Worm (Caenorhabditis elegans) whole organism, L1 larva: ENCODE results near the gene srxa-13.

Experiments
- C04F5.9 ChIP-seq: sonication (generic microtip); optimal IDR thresholded peaks from 2 replicates; lab custom pipeline; 2016; ENCODE audit warnings: missing genetic modification characterization, missing compliant biosample characterization
- C16A3.4 ChIP-seq: fragments of 150-350 bp; optimal IDR thresholded peaks from 2 replicates; lab custom pipeline; 2014; ENCODE audit warnings: missing biosample characterization, missing genetic modification characterization
- F16B12.6 ChIP-seq: fragments of 150-350 bp; optimal IDR thresholded peaks from 2 replicates; lab custom pipeline; 2014; ENCODE audit warnings: missing biosample characterization, missing genetic modification characterization
- aly-2 ChIP-seq: fragments of 150-350 bp; optimal IDR thresholded peaks from 2 replicates; lab custom pipeline; 2014; ENCODE audit warnings: missing biosample characterization, missing genetic modification characterization
- blmp-1 ChIP-seq: fragments of 150-350 bp; optimal IDR thresholded peaks from 2 replicates; lab custom pipeline; 2014; ENCODE audit warnings: missing biosample characterization, missing genetic modification characterization
- ceh-63 ChIP-seq: fragments of 200-800 bp; sonication (Bioruptor generic); optimal IDR thresholded peaks from 2 replicates; lab custom pipeline; 2018; ENCODE audit warnings: mild to moderate bottlenecking, missing genetic modification characterization, missing compliant biosample characterization
- ces-1 ChIP-seq: fragments of 150-350 bp; optimal IDR thresholded peaks from 2 replicates; lab custom pipeline; 2014; ENCODE audit warnings: missing biosample characterization, missing genetic modification reagents, missing genetic modification characterization
- dpl-1 ChIP-seq, 3 experiments: fragments of 150-350 bp in 2 of 3; sonication (generic microtip) in 1 of 3; optimal IDR thresholded peaks; 2 replicates each; lab custom pipeline; 2014 to 2017; ENCODE audit warnings: missing biosample characterization in 3 of 3, missing genetic modification characterization in 3 of 3, missing genetic modification reagents in 3 of 3
- efl-1 ChIP-seq, 4 experiments: fragments of 150-350 bp; optimal IDR thresholded peaks in 3 of 4; peaks in 1 of 4; 1 replicate in 1 of 4; 2 replicates in 3 of 4; lab custom pipeline; 2014; ENCODE audit warnings: missing biosample characterization in 2 of 4, missing genetic modification characterization in 2 of 4, missing genetic modification reagents in 2 of 4
- elt-2 ChIP-seq: sonication (generic microtip); optimal IDR thresholded peaks from 2 replicates; lab custom pipeline; 2016; ENCODE audit warnings: missing genetic modification characterization, mild to moderate bottlenecking, inconsistent platforms, missing compliant biosample characterization, missing genetic modification reagents
- elt-3 ChIP-seq, 6 experiments: fragments of 150-350 bp in 1 of 6; sonication (generic microtip); optimal IDR thresholded peaks; 2 replicates each; lab custom pipeline; 2017 to 2018; ENCODE audit warnings: missing biosample characterization in 6 of 6, missing genetic modification characterization in 6 of 6, inconsistent platforms in 1 of 6
- fos-1 ChIP-seq: fragments of 150-350 bp; optimal IDR thresholded peaks from 2 replicates; lab custom pipeline; 2014; ENCODE audit warnings: missing biosample characterization, missing genetic modification characterization
- hpl-2 ChIP-seq: fragments of 150-350 bp; optimal IDR thresholded peaks from 2 replicates; lab custom pipeline; 2014; ENCODE audit warnings: missing biosample characterization, missing genetic modification reagents, missing genetic modification characterization
- isw-1 ChIP-seq: fragments of 200-800 bp; sonication (Bioruptor generic); IDR thresholded peaks from 2 replicates; pipeline ENCODE4 v1.3.6; 2022; ENCODE audit warnings: missing genetic modification characterization, missing compliant biosample characterization
- jun-1 ChIP-seq: fragments of 150-350 bp; optimal IDR thresholded peaks from 2 replicates; lab custom pipeline; 2014; ENCODE audit warnings: missing biosample characterization, missing genetic modification reagents, missing genetic modification characterization
- lin-13 ChIP-seq: fragments of 150-350 bp; optimal IDR thresholded peaks from 2 replicates; lab custom pipeline; 2014; ENCODE audit warnings: missing biosample characterization, missing genetic modification reagents, missing genetic modification characterization
- lin-14 ChIP-seq: fragments of 200-800 bp; sonication (Bioruptor generic); optimal IDR thresholded peaks from 2 replicates; lab custom pipeline; 2018; ENCODE audit warnings: mild to moderate bottlenecking, missing genetic modification characterization, moderate library complexity, missing compliant biosample characterization
- lin-39 ChIP-seq: fragments of 150-350 bp; optimal IDR thresholded peaks from 2 replicates; lab custom pipeline; 2014; ENCODE audit warnings: missing biosample characterization, missing genetic modification reagents, missing genetic modification characterization
- lir-3 ChIP-seq: sonication (generic microtip); optimal IDR thresholded peaks from 2 replicates; lab custom pipeline; 2016; ENCODE audit warnings: mild to moderate bottlenecking, missing genetic modification characterization, moderate library complexity, missing compliant biosample characterization; ENCODE audit not compliant: poor library complexity
- lsy-2 ChIP-seq, 2 experiments: fragments of 150-350 bp; optimal IDR thresholded peaks; 2 replicates each; lab custom pipeline; 2014; ENCODE audit warnings: missing biosample characterization in 2 of 2, missing genetic modification characterization in 2 of 2
- mab-9 ChIP-seq: fragments of 200-800 bp; sonication (Bioruptor generic); IDR thresholded peaks from 2 replicates; pipeline ENCODE4 v1.3.6; 2022; ENCODE audit warnings: missing genetic modification reagents, missing genetic modification characterization, missing compliant biosample characterization
- mdl-1 ChIP-seq, 2 experiments: fragments of 150-350 bp; optimal IDR thresholded peaks; 2 replicates each; lab custom pipeline; 2014 to 2017; ENCODE audit warnings: missing biosample characterization in 2 of 2, missing genetic modification characterization in 2 of 2, inconsistent platforms in 1 of 2
- mef-2 ChIP-seq: fragments of 150-350 bp; optimal IDR thresholded peaks from 2 replicates; lab custom pipeline; 2014; ENCODE audit warnings: missing biosample characterization, missing genetic modification characterization
- mep-1 ChIP-seq: fragments of 150-350 bp; optimal IDR thresholded peaks from 2 replicates; lab custom pipeline; 2014; ENCODE audit warnings: missing biosample characterization, missing genetic modification characterization
- nhr-11 ChIP-seq: fragments of 150-350 bp; optimal IDR thresholded peaks from 2 replicates; lab custom pipeline; 2014; ENCODE audit warnings: missing biosample characterization, missing genetic modification characterization
- nhr-19 ChIP-seq: fragments of 200-800 bp; sonication (Bioruptor generic); conservative IDR thresholded peaks from 2 replicates; pipeline ENCODE4 v1.3.6; 2022; ENCODE audit warnings: missing genetic modification characterization, missing compliant biosample characterization
- nhr-20 ChIP-seq: sonication (generic microtip); optimal IDR thresholded peaks from 2 replicates; lab custom pipeline; 2016; ENCODE audit warnings: mild to moderate bottlenecking, missing genetic modification characterization, missing compliant biosample characterization
- nhr-237 ChIP-seq: fragments of 150-350 bp; optimal IDR thresholded peaks from 2 replicates; lab custom pipeline; 2014; ENCODE audit warnings: missing biosample characterization, missing genetic modification characterization
- nhr-71 ChIP-seq: sonication (generic microtip); optimal IDR thresholded peaks from 2 replicates; lab custom pipeline; 2016; ENCODE audit warnings: mild to moderate bottlenecking, missing genetic modification characterization, moderate library complexity, missing compliant biosample characterization
- nhr-85 ChIP-seq: sonication (generic microtip); peaks from one replicate; lab custom pipeline; 2016; ENCODE audit warnings: missing genetic modification characterization, inconsistent platforms, missing compliant biosample characterization
- nhr-90 ChIP-seq: sonication (generic microtip); optimal IDR thresholded peaks from 2 replicates; lab custom pipeline; 2016; ENCODE audit warnings: mild to moderate bottlenecking, missing genetic modification characterization, missing compliant biosample characterization; ENCODE audit not compliant: poor library complexity
- rnt-1 ChIP-seq: sonication (generic microtip); optimal IDR thresholded peaks from 2 replicates; lab custom pipeline; 2016; ENCODE audit warnings: mild to moderate bottlenecking, missing genetic modification characterization, moderate library complexity, missing compliant biosample characterization
- snpc-4 ChIP-seq: fragments of 150-350 bp; optimal IDR thresholded peaks from 2 replicates; lab custom pipeline; 2014; ENCODE audit warnings: missing biosample characterization, missing genetic modification characterization
- snu-23 ChIP-seq: sonication (generic microtip); optimal IDR thresholded peaks from 2 replicates; lab custom pipeline; 2016; ENCODE audit warnings: missing genetic modification characterization, missing compliant biosample characterization
- tbx-2 ChIP-seq: sonication (generic microtip); optimal IDR thresholded peaks from 2 replicates; lab custom pipeline; 2016; ENCODE audit warnings: missing genetic modification characterization, missing compliant biosample characterization
- unc-130 ChIP-seq: fragments of 150-350 bp; optimal IDR thresholded peaks from 2 replicates; lab custom pipeline; 2017; ENCODE audit warnings: missing biosample characterization, missing genetic modification characterization, inconsistent platforms
- unc-86 ChIP-seq: sonication (generic microtip); optimal IDR thresholded peaks from 2 replicates; lab custom pipeline; 2016; ENCODE audit warnings: missing genetic modification characterization, missing compliant biosample characterization
- unc-98 ChIP-seq: fragments of 200-800 bp; sonication (Bioruptor generic); IDR thresholded peaks from 2 replicates; pipeline ENCODE4 v1.3.6; 2022; ENCODE audit warnings: missing genetic modification characterization, missing compliant biosample characterization

Gene srxa-13

ce11 chrV:13882192-13882591, 47.4 kb upstream of the srxa-13 start:
- TF ChIP-seq unc-98 (GFP tag; lab: Robert Waterston, UW) (peak; percentile 53; the same call in 1 of the 2 replicates), isw-1 (GFP tag; lab: Robert Waterston, UW) (peak; percentile 11; the same call in 1 of the 2 replicates)

ce11 chrV:13887358-13887757, 42.2 kb upstream of the srxa-13 start, which contains the start of gene srsx-19:
srsx-19 (plus strand) TSS chrV:13887658.
- TF ChIP-seq mab-9 (GFP tag; lab: Robert Waterston, UW) (no peak), ceh-63 (GFP tag; lab: Kevin White, UChicago) (no peak), lin-13 (GFP tag; lab: Kevin White, UChicago) (no peak)

- TF ChIP-seq efl-1 (optimal IDR thresholded peaks at IDR 0.05; lab: Kevin White, UChicago) (no peak), efl-1 (GFP tag; optimal IDR thresholded peaks at IDR 0.05 in 1 of 2; lab: Kevin White, UChicago) (peak in 1 of 2 experiments; percentile 6), fos-1 (tag; lab: Kevin White, UChicago) (no peak)
Measured at ce11 chrV:13889516-13889915, 40.1 kb upstream of the srxa-13 start, which contains the start of gene spp-12. spp-12 (plus strand) TSS chrV:13889816.

- TF ChIP-seq lin-39 (tag; lab: Kevin White, UChicago) (no peak), F16B12.6 (no peak), aly-2 (tag; lab: Kevin White, UChicago) (no peak), unc-130 (tag; lab: Kevin White, UChicago) (no peak), dpl-1 (GFP tag; optimal IDR thresholded peaks at IDR 0.05; lab: Kevin White, UChicago) (no peak), lir-3 (tag; lab: Kevin White, UChicago) (no peak), nhr-19 (GFP tag; lab: Robert Waterston, UW) (no peak), ces-1 (GFP tag; lab: Kevin White, UChicago) (no peak), jun-1 (tag; lab: Kevin White, UChicago) (no peak)
- TF ChIP-seq, all 84 proteins: peak for 0
Measured at ce11 chrV:13890473-13890872, 39.1 kb upstream of the srxa-13 start, which contains the start of gene lbp-8. lbp-8 (plus strand) TSS chrV:13890773.

- TF ChIP-seq dpl-1 (GFP tag; optimal IDR thresholded peaks at IDR 0.05; lab: Kevin White, UChicago) = no peak
- TF ChIP-seq hpl-2 (GFP tag; lab: Kevin White, UChicago) = no peak
- no peak for TF ChIP-seq snpc-4
- peak; percentile 40 for TF ChIP-seq nhr-71 (tag; lab: Kevin White, UChicago)
- TF ChIP-seq nhr-19 (GFP tag; lab: Robert Waterston, UW) = 0 out of 2 replicates have a peak, but pooled peaks have one; percentile 13
- peak; percentile 59 for TF ChIP-seq elt-2 (tag; lab: Kevin White, UChicago)
- no peak for TF ChIP-seq C04F5.9 (tag; lab: Kevin White, UChicago)
- TF ChIP-seq nhr-85 (tag; lab: Kevin White, UChicago) = peak; percentile 63
- TF ChIP-seq nhr-237 (tag; lab: Kevin White, UChicago) = no peak
- TF ChIP-seq unc-130 (tag; lab: Kevin White, UChicago) = no peak
- TF ChIP-seq nhr-20 (tag; lab: Kevin White, UChicago) = peak; percentile 33
- no peak for TF ChIP-seq unc-86 (tag; lab: Kevin White, UChicago)
- no peak for TF ChIP-seq mef-2 (tag; lab: Kevin White, UChicago)
Measured at ce11 chrV:13891489-13891888, 38.1 kb upstream of the srxa-13 start.

- TF ChIP-seq snu-23 (GFP tag; lab: Kevin White, UChicago) (peak; percentile 65), nhr-90 (peak; percentile 14), nhr-20 (tag; lab: Kevin White, UChicago) (peak; percentile 68), blmp-1 (tag; lab: Kevin White, UChicago) (peak; percentile 83), nhr-11 (no peak), mep-1 (tag; lab: Kevin White, UChicago) (peak; percentile 46), nhr-71 (tag; lab: Kevin White, UChicago) (peak; percentile 75), C16A3.4 (tag; lab: Kevin White, UChicago) (peak; percentile 20), nhr-85 (tag; lab: Kevin White, UChicago) (peak; percentile 77), lsy-2 (tag; optimal IDR thresholded peaks at IDR 0.05; lab: Kevin White, UChicago) (peak in 1 of 2 experiments; percentile 42), nhr-19 (GFP tag; lab: Robert Waterston, UW) (peak; percentile 53), rnt-1 (tag; lab: Kevin White, UChicago) (peak; percentile 43), snpc-4 (no peak), tbx-2 (peak; percentile 44), lin-14 (GFP tag; lab: Kevin White, UChicago) (peak; percentile 69), mdl-1 (tag; optimal IDR thresholded peaks at IDR 0.05; lab: Kevin White, UChicago) (peak in 1 of 2 experiments; percentile 61), elt-3 (tag; optimal IDR thresholded peaks at IDR 0.05; lab: Kevin White, UChicago) (peak in 2 of 6 experiments; percentile 49 to 81), dpl-1 (GFP tag; optimal IDR thresholded peaks at IDR 0.05; lab: Kevin White, UChicago) (peak in 2 of 3 experiments; percentile 22 to 55)
Measured at ce11 chrV:13892457-13893375, 36.9 kb upstream of the srxa-13 start, which contains the start of gene sptl-3. sptl-3 (plus strand) TSS chrV:13893325.
